Fruit fly (Drosophila melanogaster): Measurements from ENCODE around the gene Glyp.
A peak's percentile ranks its signal among the peaks of the same experiment; 100 is the strongest.

- TF ChIP-seq CG18011 (GFP tag; optimal IDR thresholded peaks at IDR 0.05) (peak; percentile 40), psq (GFP tag; optimal IDR thresholded peaks at IDR 0.05) (peak; percentile 68), CG11560 (tag; IDR thresholded peaks at IDR 0.05) (peak; percentile 70; the same call in 2 of the 3 replicates), CG13296 (GFP tag; optimal IDR thresholded peaks at IDR 0.05) (peak; percentile 22), nau (GFP tag; optimal IDR thresholded peaks at IDR 0.05) (peak; percentile 72)
Observed at dm6 chr2L:2163568-2163953, 32.9 kb downstream of the Glyp start.
